Fruit fly (Drosophila melanogaster) whole organism, embryonic: Measurements from ENCODE around the gene dsx.
A peak's percentile ranks its signal among the peaks of the same experiment; 100 is the strongest.

Source experiments
- Aef1 ChIP-seq: fragments of 200-800 bp; sonication (Bioruptor generic); IDR thresholded peaks from 3 replicates; pipeline ENCODE4 v1.3.6; 2022; ENCODE audit warnings: missing biosample characterization, missing genetic modification characterization
- Blimp-1 ChIP-seq: fragments of 200-800 bp; sonication (Bioruptor generic); optimal IDR thresholded peaks from 3 replicates; lab custom pipeline; 2018; ENCODE audit warnings: missing biosample characterization, missing genetic modification characterization, mild to moderate bottlenecking, moderate library complexity, missing genetic modification reagents
- CG10274 ChIP-seq: fragments of 200-800 bp; sonication (Bioruptor generic); optimal IDR thresholded peaks from 3 replicates; lab custom pipeline; 2017; ENCODE audit warnings: missing biosample characterization, mild to moderate bottlenecking, missing genetic modification characterization
- CG11085 ChIP-seq: fragments of 200-800 bp; sonication (Bioruptor generic); IDR thresholded peaks from 2 replicates; pipeline ENCODE4 v1.3.6; 2022; ENCODE audit warnings: missing biosample characterization, missing genetic modification characterization
- CG12219 ChIP-seq: fragments of 200-800 bp; sonication (Bioruptor generic); optimal IDR thresholded peaks from 3 replicates; lab custom pipeline; 2018; ENCODE audit warnings: missing biosample characterization, mild to moderate bottlenecking, missing genetic modification characterization
- CG13775 ChIP-seq: fragments of 200-800 bp; sonication (Bioruptor generic); optimal IDR thresholded peaks from 3 replicates; lab custom pipeline; 2017; ENCODE audit warnings: missing biosample characterization, mild to moderate bottlenecking, missing genetic modification characterization
- CG14050 ChIP-seq: fragments of 200-800 bp; sonication (Bioruptor generic); IDR thresholded peaks from 3 replicates; pipeline ENCODE4 v1.3.6; 2022; ENCODE audit warnings: missing biosample characterization, missing genetic modification characterization
- CG14860 ChIP-seq: fragments of 200-800 bp; sonication (Bioruptor generic); IDR thresholded peaks from 3 replicates; pipeline ENCODE4 v1.3.6; 2022; ENCODE audit warnings: missing biosample characterization, missing genetic modification characterization; ENCODE audit not compliant: partially characterized antibody
- CG15479 ChIP-seq: fragments of 200-800 bp; sonication (Bioruptor generic); optimal IDR thresholded peaks from 3 replicates; lab custom pipeline; 2019; ENCODE audit warnings: missing biosample characterization, mild to moderate bottlenecking, missing genetic modification characterization, moderate library complexity
- CG17829 ChIP-seq: fragments of 200-800 bp; optimal IDR thresholded peaks from 2 replicates; lab custom pipeline; 2019; ENCODE audit warnings: missing biosample characterization, mild to moderate bottlenecking, missing genetic modification characterization, moderate library complexity
- CG18262 ChIP-seq: fragments of 200-800 bp; optimal IDR thresholded peaks from 3 replicates; lab custom pipeline; 2019; ENCODE audit warnings: missing biosample characterization, mild to moderate bottlenecking, missing genetic modification characterization, moderate library complexity
- CG2678 ChIP-seq: fragments of 200-800 bp; sonication (Bioruptor generic); optimal IDR thresholded peaks from 3 replicates; lab custom pipeline; 2019; ENCODE audit warnings: missing biosample characterization, mild to moderate bottlenecking, missing genetic modification characterization, moderate library complexity
- CG2875 ChIP-seq: fragments of 200-800 bp; sonication (Bioruptor generic); optimal IDR thresholded peaks from 2 replicates; lab custom pipeline; 2017; ENCODE audit warnings: missing biosample characterization, mild to moderate bottlenecking, missing genetic modification characterization, missing genetic modification reagents
- CG2889 ChIP-seq: fragments of 200-800 bp; sonication (Bioruptor generic); IDR thresholded peaks from 3 replicates; pipeline ENCODE4 v1.3.6; 2022; ENCODE audit warnings: missing biosample characterization, missing genetic modification characterization
- CG3163 ChIP-seq: fragments of 200-800 bp; sonication (Bioruptor generic); optimal IDR thresholded peaks from 3 replicates; lab custom pipeline; 2016; ENCODE audit warnings: missing biosample characterization, missing genetic modification characterization
- CG34224 ChIP-seq: fragments of 200-800 bp; sonication (Bioruptor generic); IDR thresholded peaks from 3 replicates; pipeline ENCODE4 v1.3.6; 2022; ENCODE audit warnings: missing biosample characterization, missing genetic modification characterization; ENCODE audit not compliant: partially characterized antibody
- CG34422 ChIP-seq: fragments of 200-800 bp; sonication (Bioruptor generic); IDR thresholded peaks from 3 replicates; pipeline ENCODE4 v1.3.6; 2022; ENCODE audit warnings: missing biosample characterization, missing genetic modification characterization
- CG4707 ChIP-seq: fragments of 200-800 bp; sonication (Bioruptor generic); optimal IDR thresholded peaks from 2 replicates; lab custom pipeline; 2018; ENCODE audit warnings: missing biosample characterization, mild to moderate bottlenecking, missing genetic modification characterization, moderate library complexity
- CG7839 ChIP-seq: fragments of 200-800 bp; sonication (Bioruptor generic); optimal IDR thresholded peaks from 3 replicates; lab custom pipeline; 2018; ENCODE audit warnings: missing biosample characterization, mild to moderate bottlenecking, missing genetic modification characterization, moderate library complexity
- CG8388 ChIP-seq: fragments of 200-800 bp; sonication (Bioruptor generic); optimal IDR thresholded peaks from 2 replicates; lab custom pipeline; 2019; ENCODE audit warnings: missing biosample characterization, mild to moderate bottlenecking, missing genetic modification characterization, moderate library complexity
- CG9437 ChIP-seq: fragments of 200-800 bp; sonication (Bioruptor generic); optimal IDR thresholded peaks from 2 replicates; lab custom pipeline; 2018; ENCODE audit warnings: missing biosample characterization, mild to moderate bottlenecking, missing genetic modification characterization
- Dbx ChIP-seq: fragments of 200-800 bp; sonication (Bioruptor generic); IDR thresholded peaks from 3 replicates; pipeline ENCODE4 v1.3.6; 2022; ENCODE audit warnings: missing biosample characterization, missing genetic modification characterization
- Drgx ChIP-seq: fragments of 200-800 bp; sonication (Bioruptor generic); IDR thresholded peaks from 2 replicates; pipeline ENCODE4 v1.3.6; 2022; ENCODE audit warnings: missing biosample characterization, missing genetic modification characterization
- Fer2 ChIP-seq: fragments of 200-800 bp; sonication (Bioruptor generic); optimal IDR thresholded peaks from 2 replicates; lab custom pipeline; 2018; ENCODE audit warnings: missing biosample characterization, mild to moderate bottlenecking, missing genetic modification characterization, moderate library complexity
- Fer3 ChIP-seq: fragments of 200-800 bp; sonication (Bioruptor generic); optimal IDR thresholded peaks from 2 replicates; lab custom pipeline; 2018; ENCODE audit warnings: missing biosample characterization, mild to moderate bottlenecking, missing genetic modification characterization, moderate library complexity
- Lhr ChIP-seq: fragments of 200-800 bp; sonication (Bioruptor generic); optimal IDR thresholded peaks from 3 replicates; lab custom pipeline; 2017; ENCODE audit warnings: mild to moderate bottlenecking, missing biosample characterization, missing genetic modification reagents, missing genetic modification characterization
- Lpt ChIP-seq: fragments of >200 bp; optimal IDR thresholded peaks from 2 replicates; lab custom pipeline; 2018; ENCODE audit warnings: missing biosample characterization, missing genetic modification characterization
- Mrtf ChIP-seq: fragments of 200-800 bp; sonication (Bioruptor generic); IDR thresholded peaks from 3 replicates; pipeline ENCODE4 v1.3.6; 2022; ENCODE audit warnings: missing biosample characterization, missing genetic modification characterization
- Neu2 ChIP-seq: fragments of 200-800 bp; sonication (Bioruptor generic); optimal IDR thresholded peaks from 3 replicates; lab custom pipeline; 2016; ENCODE audit warnings: missing biosample characterization, missing genetic modification characterization, borderline replicate concordance
- Rx ChIP-seq: fragments of 200-800 bp; sonication (Bioruptor generic); IDR thresholded peaks from 2 replicates; pipeline ENCODE4 v1.3.6; 2022; ENCODE audit warnings: missing biosample characterization, missing genetic modification characterization
- Six4 ChIP-seq: fragments of 200-800 bp; sonication (Bioruptor generic); optimal IDR thresholded peaks from 2 replicates; lab custom pipeline; 2016; ENCODE audit warnings: missing biosample characterization, missing genetic modification characterization
- Ssrp ChIP-seq: fragments of 200-800 bp; sonication (Bioruptor generic); optimal IDR thresholded peaks from 2 replicates; lab custom pipeline; 2018; ENCODE audit warnings: missing biosample characterization, mild to moderate bottlenecking, missing genetic modification characterization, moderate library complexity
- Trl ChIP-seq, 3 experiments: fragments of >200 bp in 2 of 3; fragments of 200-800 bp in 1 of 3; sonication (Bioruptor generic) in 1 of 3; optimal IDR thresholded peaks; 2 replicates in 1 of 3; 3 replicates in 2 of 3; lab custom pipeline; 2016 to 2017; ENCODE audit warnings: missing biosample characterization in 1 of 3, missing genetic modification characterization in 1 of 3
- YL-1 ChIP-seq: fragments of 200-800 bp; sonication (Bioruptor generic); optimal IDR thresholded peaks from 3 replicates; lab custom pipeline; 2017; ENCODE audit warnings: missing biosample characterization, mild to moderate bottlenecking, missing genetic modification characterization
- cato ChIP-seq: fragments of 200-800 bp; sonication (Bioruptor generic); optimal IDR thresholded peaks from 2 replicates; lab custom pipeline; 2016; ENCODE audit warnings: missing biosample characterization, missing genetic modification characterization, borderline replicate concordance
- esg ChIP-seq: fragments of 200-800 bp; sonication (Bioruptor generic); conservative IDR thresholded peaks from 2 replicates; pipeline ENCODE4 v1.3.6; 2022; ENCODE audit warnings: missing biosample characterization, missing genetic modification characterization
- fd64A ChIP-seq: fragments of 200-800 bp; sonication (Bioruptor generic); optimal IDR thresholded peaks from 3 replicates; lab custom pipeline; 2018; ENCODE audit warnings: missing biosample characterization, mild to moderate bottlenecking, missing genetic modification characterization
- fru ChIP-seq: fragments of >200 bp; optimal IDR thresholded peaks from 2 replicates; lab custom pipeline; 2017
- gsb-n ChIP-seq: fragments of 200-800 bp; sonication (Bioruptor generic); optimal IDR thresholded peaks from 3 replicates; lab custom pipeline; 2018; ENCODE audit warnings: missing biosample characterization, mild to moderate bottlenecking, missing genetic modification characterization
- ken ChIP-seq: fragments of 200-800 bp; sonication (Bioruptor generic); IDR thresholded peaks from 3 replicates; pipeline ENCODE4 v1.3.6; 2022; ENCODE audit warnings: missing biosample characterization, missing genetic modification characterization
- nmo ChIP-seq: fragments of 200-800 bp; sonication (Bioruptor generic); optimal IDR thresholded peaks from 2 replicates; lab custom pipeline; 2018; ENCODE audit warnings: missing biosample characterization, mild to moderate bottlenecking, missing genetic modification characterization, moderate library complexity
- nom ChIP-seq: fragments of 200-800 bp; sonication (Bioruptor generic); optimal IDR thresholded peaks from 2 replicates; lab custom pipeline; 2017; ENCODE audit warnings: missing biosample characterization, missing genetic modification characterization, mild to moderate bottlenecking, moderate library complexity, missing genetic modification reagents
- p53 ChIP-seq: fragments of 200-800 bp; sonication (Bioruptor generic); optimal IDR thresholded peaks from 2 replicates; lab custom pipeline; 2016; ENCODE audit warnings: missing biosample characterization, missing genetic modification characterization
- phol ChIP-seq: fragments of 200-800 bp; sonication (Bioruptor generic); optimal IDR thresholded peaks from 3 replicates; lab custom pipeline; 2018; ENCODE audit warnings: missing biosample characterization, mild to moderate bottlenecking, missing genetic modification characterization, moderate library complexity
- run ChIP-seq: fragments of 200-800 bp; sonication (Bioruptor generic); optimal IDR thresholded peaks from 3 replicates; lab custom pipeline; 2018; ENCODE audit warnings: missing biosample characterization, mild to moderate bottlenecking, missing genetic modification characterization
- sisA ChIP-seq: fragments of 200-800 bp; sonication (Bioruptor generic); IDR thresholded peaks from 2 replicates; pipeline ENCODE4 v1.3.6; 2022; ENCODE audit warnings: missing biosample characterization, missing genetic modification characterization
- sob ChIP-seq: fragments of 200-800 bp; sonication (Bioruptor generic); IDR thresholded peaks from 2 replicates; pipeline ENCODE4 v1.3.6; 2022; ENCODE audit warnings: missing biosample characterization, missing genetic modification characterization
- sr ChIP-seq: fragments of 200-800 bp; sonication (Bioruptor generic); IDR thresholded peaks from 3 replicates; pipeline ENCODE4 v1.3.6; 2022; ENCODE audit warnings: missing biosample characterization, missing genetic modification characterization
- tin ChIP-seq: fragments of 200-800 bp; sonication (Bioruptor generic); optimal IDR thresholded peaks from 3 replicates; lab custom pipeline; 2016; ENCODE audit warnings: missing biosample characterization, missing genetic modification characterization
- trem ChIP-seq: fragments of 200-800 bp; optimal IDR thresholded peaks from 3 replicates; lab custom pipeline; 2019; ENCODE audit warnings: missing biosample characterization, mild to moderate bottlenecking, missing genetic modification characterization, moderate library complexity

The dsx gene

DNA sequence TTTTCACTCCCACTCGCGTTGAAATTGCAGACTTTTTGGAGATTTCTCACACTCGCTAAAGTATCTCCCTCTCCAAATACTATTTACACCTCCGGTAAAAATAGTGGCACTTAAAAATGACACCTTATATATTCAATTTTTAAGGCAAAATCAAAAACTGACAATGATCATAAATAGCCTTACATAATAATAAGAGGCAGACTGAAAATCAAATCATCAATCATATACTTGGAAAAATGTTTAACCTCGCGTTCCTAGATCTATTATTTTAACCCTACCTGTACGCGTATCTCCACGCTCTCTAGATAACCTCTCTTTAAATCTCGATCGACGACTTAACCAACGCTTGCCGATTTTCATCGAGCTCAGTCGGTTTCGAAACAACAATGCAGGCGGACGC lies 71.8 kb downstream of the dsx start (continued):
- TF ChIP-seq CG2678 (tag; lab: Kevin White, UChicago), result no peak
- TF ChIP-seq CG14050, result peak; percentile 72
- peak; percentile 51 for TF ChIP-seq nmo (GFP tag; lab: Kevin White, UChicago)
- TF ChIP-seq phol (tag; lab: Kevin White, UChicago), result peak; percentile 39
- TF ChIP-seq Six4 (GFP tag; lab: Kevin White, UChicago), result peak; percentile 5
- no peak for TF ChIP-seq YL-1 (GFP tag; lab: Kevin White, UChicago)
- TF ChIP-seq CG34224 (GFP tag; lab: Robert Waterston, UW), result no peak
- no peak for TF ChIP-seq CG2875 (GFP tag; lab: Kevin White, UChicago)
- TF ChIP-seq esg, result peak; percentile 52
- TF ChIP-seq CG18262 (tag; lab: Kevin White, UChicago), result no peak
- no peak for TF ChIP-seq Lpt (GFP tag; lab: Kevin White, UChicago)
- no peak for TF ChIP-seq trem (tag; lab: Kevin White, UChicago)
- no peak for TF ChIP-seq fd64A (GFP tag; lab: Kevin White, UChicago)
- TF ChIP-seq Blimp-1 (GFP tag; lab: Kevin White, UChicago), result no peak
- TF ChIP-seq Trl (optimal IDR thresholded peaks at IDR 0.05; lab: Kevin White, UChicago), result peak in 1 of 2 experiments; percentile 47
- peak; percentile 55 for TF ChIP-seq Trl (GFP tag; optimal IDR thresholded peaks at IDR 0.05; lab: Kevin White, UChicago)
- TF ChIP-seq CG7839 (tag; lab: Kevin White, UChicago), result no peak
- no peak for TF ChIP-seq cato
- TF ChIP-seq CG8388 (GFP tag; lab: Kevin White, UChicago), result no peak
- no peak for TF ChIP-seq Neu2 (GFP tag; lab: Kevin White, UChicago)
- no peak for TF ChIP-seq gsb-n
- no peak for TF ChIP-seq p53 (GFP tag; lab: Kevin White, UChicago)
- peak; percentile 38 for TF ChIP-seq CG9437 (GFP tag; lab: Kevin White, UChicago)
- peak; percentile 30 for TF ChIP-seq tin (GFP tag; lab: Kevin White, UChicago)
- peak; percentile 59 for TF ChIP-seq sisA
- TF ChIP-seq CG17829 (tag; lab: Kevin White, UChicago), result peak; percentile 42
- peak; percentile 23 for TF ChIP-seq run (tag; lab: Kevin White, UChicago)
- peak; percentile 80 for TF ChIP-seq Fer3 (tag; lab: Kevin White, UChicago)
- peak; percentile 71 for TF ChIP-seq nom (GFP tag; lab: Kevin White, UChicago)
- peak; percentile 66; the same call in 2 of the 3 replicates for TF ChIP-seq CG34422 (GFP tag; lab: Robert Waterston, UW)
- peak; percentile 81 for TF ChIP-seq Dbx (GFP tag; lab: Robert Waterston, UW)
- TF ChIP-seq Fer2 (tag; lab: Kevin White, UChicago), result peak; percentile 15
- 0 out of 3 replicates have a peak, but pooled peaks have one; percentile 23 for TF ChIP-seq CG2889 (GFP tag; lab: Robert Waterston, UW)
- TF ChIP-seq Ssrp, result no peak
- no peak for TF ChIP-seq fru
- TF ChIP-seq sr (GFP tag; lab: Robert Waterston, UW), result no peak; the same call in 2 of the 3 replicates
- TF ChIP-seq CG10274 (GFP tag; lab: Kevin White, UChicago), result peak; percentile 8
- TF ChIP-seq Rx, result 0 out of 2 replicates have a peak, but pooled peaks have one; percentile 16
- TF ChIP-seq Aef1 (GFP tag; lab: Robert Waterston, UW), result peak; percentile 76
- no peak for TF ChIP-seq Lhr (GFP tag; lab: Kevin White, UChicago)
- no peak for TF ChIP-seq ken
- TF ChIP-seq CG3163 (GFP tag; lab: Kevin White, UChicago), result no peak
- no peak for TF ChIP-seq CG15479 (GFP tag; lab: Kevin White, UChicago)
- peak; percentile 96 for TF ChIP-seq Drgx (GFP tag; lab: Robert Waterston, UW)
- peak; percentile 75 for TF ChIP-seq sob
- TF ChIP-seq CG12219, result peak; percentile 64
- TF ChIP-seq CG4707 (GFP tag; lab: Kevin White, UChicago), result no peak
- peak; percentile 53 for TF ChIP-seq CG13775
- TF ChIP-seq CG11085 (GFP tag; lab: Robert Waterston, UW), result peak; percentile 43
- no peak for TF ChIP-seq CG14860 (GFP tag; lab: Robert Waterston, UW)
- TF ChIP-seq Mrtf, result peak; percentile 67; the same call in 2 of the 3 replicates
